Fruit fly (Drosophila melanogaster) Kc167 (cell line): Measurements from ENCODE around the gene CG7742.

Experiments used
- h ChIP-seq: fragments of >200 bp; optimal IDR thresholded peaks from 3 replicates; lab custom pipeline; 2018; ENCODE audit warnings: missing external identifiers
- psq ChIP-seq: fragments of >200 bp; optimal IDR thresholded peaks from 2 replicates; lab custom pipeline; 2017; ENCODE audit warnings: missing external identifiers
- ttk ChIP-seq: sonication (Bioruptor generic); optimal IDR thresholded peaks from 2 replicates; lab custom pipeline; 2017; ENCODE audit warnings: missing external identifiers

DNA sequence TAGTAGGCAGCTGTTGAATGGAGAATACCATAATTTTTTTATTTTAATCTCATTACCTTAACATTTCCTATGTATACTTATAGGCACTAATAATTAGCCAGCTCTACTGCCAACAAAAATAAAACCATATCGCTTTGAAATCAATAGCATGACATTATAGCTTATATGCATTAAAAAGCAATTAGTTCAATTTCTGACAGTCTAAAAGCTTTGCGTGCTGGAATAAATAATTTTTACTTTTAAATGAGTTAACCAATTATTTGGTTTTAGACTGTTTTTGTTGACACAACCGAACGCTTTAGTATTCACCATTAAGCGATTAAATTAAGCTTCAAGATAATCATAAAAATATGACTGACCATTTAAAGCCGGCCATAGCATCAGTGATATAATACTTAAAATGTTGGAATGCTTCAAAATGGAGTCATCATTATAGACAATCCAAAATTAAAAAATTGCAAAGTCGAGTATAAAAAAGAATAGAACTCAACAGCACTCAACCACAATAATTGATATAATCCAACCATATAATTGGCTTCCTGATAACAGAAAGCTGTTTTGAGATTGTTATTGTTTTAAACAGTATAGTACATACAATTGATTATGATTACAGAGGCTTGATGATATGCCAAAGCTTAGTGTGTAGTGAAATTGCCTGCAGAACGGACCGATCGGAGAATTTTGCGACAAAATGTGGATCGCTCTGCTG, 48.6 kb upstream of the CG7742 start, which contains the start of gene Cyp4ac1:
- TF ChIP-seq ttk (lab: Kevin White, UChicago) (no peak), h (lab: Kevin White, UChicago) (no peak), psq (lab: Kevin White, UChicago) (no peak)
